Worm (Caenorhabditis elegans): ENCODE measurements around the gene F21D5.5.

ce11 chrIV:8754727-8755126 lies 15.5 kb upstream of the F21D5.5 start, which contains the start of gene elli-1:
- TF ChIP-seq nhr-11 (tag; optimal IDR thresholded peaks at IDR 0.05): no peak
- no peak for TF ChIP-seq lin-11 (tag; optimal IDR thresholded peaks at IDR 0.05)
- no peak for TF ChIP-seq unc-42 (tag; optimal IDR thresholded peaks at IDR 0.05)
- no peak for TF ChIP-seq pqm-1 (tag; optimal IDR thresholded peaks at IDR 0.05)
- TF ChIP-seq K09A11.1 (tag; optimal IDR thresholded peaks at IDR 0.05; ENCODE audit: insufficient read depth): no peak
- no peak for TF ChIP-seq madf-2 (tag; optimal IDR thresholded peaks at IDR 0.05)
- no peak for TF ChIP-seq ama-1 (optimal IDR thresholded peaks at IDR 0.05)
- TF ChIP-seq ets-4 (tag; optimal IDR thresholded peaks at IDR 0.05): no peak
- no peak for TF ChIP-seq hlh-30 (tag; optimal IDR thresholded peaks at IDR 0.05; ENCODE audit: insufficient read depth)
- no peak for TF ChIP-seq tbx-7 (tag; optimal IDR thresholded peaks at IDR 0.05)

All from whole organism, late embryonic.